Fruit fly (Drosophila melanogaster) whole organism, prepupa: ENCODE results near the gene Ubc87F.

Source experiments
- Blimp-1 ChIP-seq: fragments of 200-800 bp; sonication (Bioruptor generic); optimal IDR thresholded peaks from 3 replicates; lab custom pipeline; 2017; ENCODE audit warnings: missing biosample characterization, missing genetic modification characterization, mild to moderate bottlenecking, moderate library complexity, missing genetic modification reagents
- CG10669 ChIP-seq: fragments of 200-800 bp; sonication (Bioruptor generic); optimal IDR thresholded peaks from 3 replicates; lab custom pipeline; 2018; ENCODE audit warnings: missing biosample characterization, mild to moderate bottlenecking, missing genetic modification characterization, moderate library complexity
- CG11294 ChIP-seq: fragments of 200-800 bp; sonication (Bioruptor generic); IDR thresholded peaks from 2 replicates; pipeline ENCODE4 v1.3.6; 2022; ENCODE audit warnings: missing biosample characterization, missing genetic modification characterization
- CG11762 ChIP-seq: fragments of 200-800 bp; sonication (Bioruptor generic); optimal IDR thresholded peaks from 3 replicates; lab custom pipeline; 2016; ENCODE audit warnings: missing biosample characterization, missing genetic modification characterization; ENCODE audit not compliant: insufficient read depth
- CG15336 ChIP-seq: fragments of 200-800 bp; sonication (Bioruptor generic); IDR thresholded peaks from 2 replicates; pipeline ENCODE4 v1.3.6; 2022; ENCODE audit warnings: missing biosample characterization, missing genetic modification characterization
- CG1621 ChIP-seq: fragments of 200-800 bp; sonication (Bioruptor generic); optimal IDR thresholded peaks from 3 replicates; lab custom pipeline; 2018; ENCODE audit warnings: missing biosample characterization, mild to moderate bottlenecking, missing genetic modification characterization
- CG16779 ChIP-seq: fragments of 200-800 bp; sonication (Bioruptor generic); optimal IDR thresholded peaks from 3 replicates; lab custom pipeline; 2017; ENCODE audit warnings: missing biosample characterization, mild to moderate bottlenecking, missing genetic modification characterization
- CG3032 ChIP-seq: fragments of 200-800 bp; optimal IDR thresholded peaks from 2 replicates; lab custom pipeline; 2019; ENCODE audit warnings: missing biosample characterization, mild to moderate bottlenecking, missing genetic modification characterization, moderate library complexity
- CG31627 ChIP-seq: fragments of 200-800 bp; sonication (Bioruptor generic); optimal IDR thresholded peaks from 3 replicates; lab custom pipeline; 2016; ENCODE audit warnings: missing biosample characterization, missing genetic modification characterization
- CG34406 ChIP-seq: fragments of 200-800 bp; sonication (Bioruptor generic); optimal IDR thresholded peaks from 3 replicates; lab custom pipeline; 2016; ENCODE audit warnings: missing biosample characterization, missing genetic modification characterization
- CG3919 ChIP-seq: fragments of 200-800 bp; sonication (Bioruptor generic); optimal IDR thresholded peaks from 3 replicates; lab custom pipeline; 2016; ENCODE audit warnings: missing biosample characterization, missing genetic modification characterization
- CG4318 ChIP-seq: fragments of 200-800 bp; sonication (Bioruptor generic); optimal IDR thresholded peaks from 3 replicates; lab custom pipeline; 2017; ENCODE audit warnings: missing biosample characterization, mild to moderate bottlenecking, missing genetic modification characterization
- CG6163 ChIP-seq: fragments of 200-800 bp; sonication (Bioruptor generic); IDR thresholded peaks from 3 replicates; pipeline ENCODE4 v1.3.6; 2022; ENCODE audit warnings: missing biosample characterization, missing genetic modification characterization
- CG6276 ChIP-seq: fragments of 200-800 bp; sonication (Bioruptor generic); optimal IDR thresholded peaks from 2 replicates; lab custom pipeline; 2017; ENCODE audit warnings: missing biosample characterization, mild to moderate bottlenecking, missing genetic modification characterization
- CG6792 ChIP-seq: fragments of 200-800 bp; sonication (Bioruptor generic); optimal IDR thresholded peaks from 3 replicates; lab custom pipeline; 2016; ENCODE audit warnings: missing biosample characterization, missing genetic modification characterization
- CG6808 ChIP-seq: fragments of 200-800 bp; sonication (Bioruptor generic); optimal IDR thresholded peaks from 3 replicates; lab custom pipeline; 2017; ENCODE audit warnings: missing biosample characterization, missing genetic modification characterization, mild to moderate bottlenecking, moderate library complexity, missing genetic modification reagents
- CG6854 ChIP-seq: fragments of 200-800 bp; sonication (Bioruptor generic); optimal IDR thresholded peaks from 2 replicates; lab custom pipeline; 2017; ENCODE audit warnings: missing biosample characterization, mild to moderate bottlenecking, missing genetic modification characterization
- CG7368 ChIP-seq: fragments of 200-800 bp; sonication (Bioruptor generic); optimal IDR thresholded peaks from 3 replicates; lab custom pipeline; 2016; ENCODE audit warnings: missing biosample characterization, missing genetic modification characterization
- CG8119 ChIP-seq: fragments of 200-800 bp; sonication (Bioruptor generic); IDR thresholded peaks from 3 replicates; pipeline ENCODE4 v1.3.6; 2022; ENCODE audit warnings: missing biosample characterization, missing genetic modification characterization
- CG8319 ChIP-seq: fragments of 200-800 bp; sonication (Bioruptor generic); optimal IDR thresholded peaks from 3 replicates; lab custom pipeline; 2016; ENCODE audit warnings: missing biosample characterization, missing genetic modification characterization
- CG8632 ChIP-seq: fragments of 200-800 bp; sonication (Bioruptor generic); optimal IDR thresholded peaks from 3 replicates; lab custom pipeline; 2016; ENCODE audit warnings: missing biosample characterization, missing genetic modification characterization
- Eip78C ChIP-seq: fragments of 200-800 bp; sonication (Bioruptor generic); peaks from one replicate; lab custom pipeline; 2016; ENCODE audit warnings: missing biosample characterization, missing genetic modification characterization
- Eip93F ChIP-seq: fragments of 200-800 bp; sonication (Bioruptor generic); optimal IDR thresholded peaks from 2 replicates; lab custom pipeline; 2016; ENCODE audit warnings: missing biosample characterization, mild to moderate bottlenecking, missing genetic modification characterization
- Ets21C ChIP-seq: fragments of 200-800 bp; sonication (Bioruptor generic); optimal IDR thresholded peaks from 3 replicates; lab custom pipeline; 2016; ENCODE audit warnings: missing biosample characterization, missing genetic modification characterization
- Ets96B ChIP-seq: fragments of 200-800 bp; optimal IDR thresholded peaks from 2 replicates; lab custom pipeline; 2019; ENCODE audit warnings: missing biosample characterization, mild to moderate bottlenecking, missing genetic modification characterization, moderate library complexity
- Gug ChIP-seq: fragments of 200-800 bp; sonication (Bioruptor generic); IDR thresholded peaks from 2 replicates; pipeline ENCODE4 v1.3.6; 2022; ENCODE audit warnings: missing biosample characterization, missing genetic modification characterization
- Hr38 ChIP-seq: sonication (Bioruptor generic); optimal IDR thresholded peaks from 2 replicates; lab custom pipeline; 2016; ENCODE audit warnings: missing biosample characterization, missing genetic modification characterization
- Hr39 ChIP-seq: fragments of 200-800 bp; sonication (Bioruptor generic); optimal IDR thresholded peaks from 2 replicates; lab custom pipeline; 2016; ENCODE audit warnings: missing biosample characterization, missing genetic modification characterization
- Hr4 ChIP-seq: fragments of 200-800 bp; sonication (Bioruptor generic); optimal IDR thresholded peaks from 3 replicates; lab custom pipeline; 2016; ENCODE audit warnings: missing biosample characterization, missing genetic modification characterization
- Met ChIP-seq: fragments of 200-800 bp; sonication (Bioruptor generic); optimal IDR thresholded peaks from 3 replicates; lab custom pipeline; 2016; ENCODE audit warnings: missing biosample characterization, missing genetic modification characterization
- OdsH ChIP-seq: fragments of 200-800 bp; sonication (Bioruptor generic); optimal IDR thresholded peaks from 3 replicates; lab custom pipeline; 2016; ENCODE audit warnings: missing biosample characterization, missing genetic modification characterization
- Smox ChIP-seq: fragments of 200-800 bp; sonication (Bioruptor generic); optimal IDR thresholded peaks from 3 replicates; lab custom pipeline; 2016; ENCODE audit warnings: missing biosample characterization, missing genetic modification characterization
- Sox14 ChIP-seq: fragments of 200-800 bp; sonication (Bioruptor generic); optimal IDR thresholded peaks from 3 replicates; lab custom pipeline; 2016; ENCODE audit warnings: missing biosample characterization, missing genetic modification characterization
- Sox15 ChIP-seq: fragments of 200-800 bp; sonication (Bioruptor generic); optimal IDR thresholded peaks from 3 replicates; lab custom pipeline; 2016; ENCODE audit warnings: missing biosample characterization, missing genetic modification characterization
- achi ChIP-seq: fragments of 200-800 bp; sonication (Bioruptor generic); optimal IDR thresholded peaks from 3 replicates; lab custom pipeline; 2016; ENCODE audit warnings: missing biosample characterization, missing genetic modification characterization
- acj6 ChIP-seq: fragments of 200-800 bp; sonication (Bioruptor generic); optimal IDR thresholded peaks from 3 replicates; lab custom pipeline; 2016; ENCODE audit warnings: missing biosample characterization, missing genetic modification characterization
- dac ChIP-seq: fragments of 200-800 bp; sonication (Bioruptor generic); optimal IDR thresholded peaks from 2 replicates; lab custom pipeline; 2017; ENCODE audit warnings: missing biosample characterization, mild to moderate bottlenecking, missing genetic modification characterization
- dsx ChIP-seq: fragments of 200-800 bp; optimal IDR thresholded peaks from 3 replicates; lab custom pipeline; 2019; ENCODE audit warnings: missing biosample characterization, mild to moderate bottlenecking, missing genetic modification characterization, moderate library complexity; ENCODE audit not compliant: poor library complexity, severe bottlenecking
- eg ChIP-seq: fragments of 200-800 bp; sonication (Bioruptor generic); IDR thresholded peaks from 3 replicates; pipeline ENCODE4 v1.3.6; 2022; ENCODE audit warnings: missing biosample characterization, missing genetic modification characterization
- esn ChIP-seq: fragments of 200-800 bp; sonication (Bioruptor generic); optimal IDR thresholded peaks from 2 replicates; lab custom pipeline; 2016; ENCODE audit warnings: missing biosample characterization, mild to moderate bottlenecking, missing genetic modification characterization, moderate library complexity
- fkh ChIP-seq: fragments of 200-800 bp; sonication (Bioruptor generic); optimal IDR thresholded peaks from 3 replicates; lab custom pipeline; 2017; ENCODE audit warnings: missing biosample characterization, mild to moderate bottlenecking, missing genetic modification characterization, moderate library complexity
- lz ChIP-seq: fragments of 200-800 bp; sonication (Bioruptor generic); optimal IDR thresholded peaks from 3 replicates; lab custom pipeline; 2016; ENCODE audit warnings: missing biosample characterization, missing genetic modification characterization
- net ChIP-seq: fragments of 200-800 bp; sonication (Bioruptor generic); optimal IDR thresholded peaks from 3 replicates; lab custom pipeline; 2016; ENCODE audit warnings: missing biosample characterization, missing genetic modification characterization
- pdm3 ChIP-seq: fragments of 200-800 bp; sonication (Bioruptor generic); optimal IDR thresholded peaks from 3 replicates; lab custom pipeline; 2016; ENCODE audit warnings: missing biosample characterization, missing genetic modification characterization
- ss ChIP-seq, 2 experiments: fragments of 200-800 bp; sonication (Bioruptor generic); optimal IDR thresholded peaks; 2 replicates in 1 of 2; 3 replicates in 1 of 2; lab custom pipeline; 2017 to 2018; ENCODE audit warnings: mild to moderate bottlenecking in 2 of 2, missing biosample characterization in 2 of 2, missing genetic modification characterization in 2 of 2, moderate library complexity in 1 of 2
- svp ChIP-seq: fragments of 200-800 bp; sonication (Bioruptor generic); peaks from one replicate; lab custom pipeline; 2016; ENCODE audit warnings: missing biosample characterization, missing genetic modification characterization
- vri ChIP-seq: fragments of 200-800 bp; sonication (Bioruptor generic); optimal IDR thresholded peaks from 3 replicates; lab custom pipeline; 2016; ENCODE audit warnings: missing biosample characterization, mild to moderate bottlenecking, missing genetic modification characterization

Gene Ubc87F

DNA sequence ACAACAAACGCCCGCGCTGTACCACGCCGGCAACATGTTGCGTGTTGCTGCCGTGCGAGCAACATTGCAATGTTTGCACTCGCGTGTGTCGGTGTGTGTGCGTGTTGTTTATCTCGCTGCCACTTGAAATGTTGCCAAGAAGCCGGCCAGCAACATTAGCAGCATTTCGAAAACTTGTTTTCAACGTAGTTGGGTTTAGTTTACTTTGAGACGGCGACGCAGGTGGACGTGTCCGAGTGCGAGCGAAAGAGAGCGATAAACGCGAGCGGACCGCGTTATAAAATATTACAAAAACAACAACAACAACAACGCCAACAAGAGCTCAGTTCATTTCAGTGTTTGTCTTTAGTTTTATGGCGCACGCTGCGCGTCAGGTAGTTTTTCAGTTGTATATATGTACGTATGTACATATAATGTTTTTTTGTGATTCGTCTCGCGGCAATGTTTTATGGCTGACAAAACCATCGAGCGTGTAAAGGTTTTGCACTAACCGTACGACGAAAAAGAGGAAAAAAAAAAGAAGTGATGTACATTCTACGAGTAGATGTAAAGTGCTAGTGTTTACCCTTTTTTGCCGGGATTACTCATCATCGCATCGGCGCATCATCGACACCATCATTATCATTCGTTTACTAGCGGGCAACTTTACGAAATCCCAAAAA lies 2.8 kb downstream of the Ubc87F start, which contains the start of gene kmr (continued):
- TF ChIP-seq CG6163 (peak; percentile 57; the same call in 2 of the 3 replicates), CG6808 (peak; percentile 30), Hr39 (GFP tag; lab: Kevin White, UChicago) (no peak), Sox15 (GFP tag; lab: Kevin White, UChicago) (no peak), OdsH (GFP tag; lab: Kevin White, UChicago) (no peak), vri (GFP tag; lab: Kevin White, UChicago) (peak; percentile 33), Sox14 (GFP tag; lab: Kevin White, UChicago) (no peak), Hr38 (GFP tag; lab: Kevin White, UChicago) (no peak), acj6 (GFP tag; lab: Kevin White, UChicago) (peak; percentile 5), Hr4 (GFP tag; lab: Kevin White, UChicago) (no peak), CG31627 (GFP tag; lab: Kevin White, UChicago) (no peak), Eip93F (no peak), ss (GFP tag; optimal IDR thresholded peaks at IDR 0.05; lab: Kevin White, UChicago) (peak; percentile 33 to 47), CG16779 (no peak)

DNA sequence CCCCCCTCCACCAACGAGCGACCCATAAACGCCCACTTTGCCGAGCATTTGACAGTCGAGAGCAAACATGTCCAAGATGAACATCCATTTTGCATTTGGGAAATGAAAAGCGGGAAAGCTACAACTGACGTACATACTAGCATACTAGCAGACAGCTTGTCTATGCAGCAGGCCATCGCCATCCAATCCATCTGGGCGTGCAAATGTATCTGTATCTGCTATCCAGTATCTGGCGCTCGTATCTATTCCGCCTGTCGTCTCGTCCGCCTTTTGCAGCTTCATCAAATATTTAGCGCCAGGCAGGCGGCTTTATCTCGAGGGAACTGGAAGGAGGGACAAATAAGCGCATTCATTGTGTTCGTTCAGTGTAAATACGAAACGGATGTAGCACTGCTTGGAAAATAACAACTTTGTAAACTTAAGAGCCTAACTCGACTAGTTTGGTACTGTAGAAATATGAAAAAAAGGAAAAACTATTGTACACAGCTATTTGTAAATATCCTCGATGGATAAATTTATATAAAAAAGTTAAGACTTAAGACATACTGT lies 3.9 kb downstream of the Ubc87F start:
- TF ChIP-seq CG10669 (GFP tag; lab: Kevin White, UChicago), result peak; percentile 36
- no peak for TF ChIP-seq CG8319
- TF ChIP-seq Hr39 (GFP tag; lab: Kevin White, UChicago), result peak; percentile 18
- peak; percentile 1 for TF ChIP-seq CG3032 (tag; lab: Kevin White, UChicago)
- no peak for TF ChIP-seq achi
- no peak for TF ChIP-seq CG4318 (GFP tag; lab: Kevin White, UChicago)
- no peak for TF ChIP-seq dac (GFP tag; lab: Kevin White, UChicago)
- no peak for TF ChIP-seq CG34406
- TF ChIP-seq Sox14 (GFP tag; lab: Kevin White, UChicago), result no peak
- TF ChIP-seq Met (GFP tag; lab: Kevin White, UChicago), result peak; percentile 6
- TF ChIP-seq Eip78C (GFP tag; lab: Kevin White, UChicago), result peak; percentile 70
- TF ChIP-seq CG11762, result no peak
- TF ChIP-seq CG16779, result no peak
- no peak for TF ChIP-seq net (GFP tag; lab: Kevin White, UChicago)
- no peak for TF ChIP-seq Hr38 (GFP tag; lab: Kevin White, UChicago)
- TF ChIP-seq Hr4 (GFP tag; lab: Kevin White, UChicago), result no peak
- TF ChIP-seq CG3919 (GFP tag; lab: Kevin White, UChicago), result peak; percentile 43
- peak; percentile 15 for TF ChIP-seq CG6792 (GFP tag; lab: Kevin White, UChicago)
- TF ChIP-seq Ets96B (tag; lab: Kevin White, UChicago), result no peak
- TF ChIP-seq pdm3 (GFP tag; lab: Kevin White, UChicago), result no peak
- TF ChIP-seq ss (GFP tag; optimal IDR thresholded peaks at IDR 0.05; lab: Kevin White, UChicago), result no peak
- no peak for TF ChIP-seq OdsH (GFP tag; lab: Kevin White, UChicago)
- no peak for TF ChIP-seq Eip93F
- no peak for TF ChIP-seq CG6276 (GFP tag; lab: Kevin White, UChicago)
- TF ChIP-seq esn (GFP tag; lab: Kevin White, UChicago), result peak; percentile 21
- TF ChIP-seq CG15336 (GFP tag; lab: Robert Waterston, UW), result no peak
- TF ChIP-seq dsx, result peak; percentile 32
- TF ChIP-seq acj6 (GFP tag; lab: Kevin White, UChicago), result no peak
- peak; percentile 6 for TF ChIP-seq lz (GFP tag; lab: Kevin White, UChicago)
- peak; percentile 56 for TF ChIP-seq fkh (GFP tag; lab: Kevin White, UChicago)
- TF ChIP-seq CG6808, result peak; percentile 6
- peak; percentile 41 for TF ChIP-seq CG7368 (GFP tag; lab: Kevin White, UChicago)
- peak; percentile 23 for TF ChIP-seq CG1621 (tag; lab: Kevin White, UChicago)
- no peak for TF ChIP-seq CG6854
- TF ChIP-seq CG6163, result peak; percentile 56; the same call in 2 of the 3 replicates
- no peak for TF ChIP-seq CG8632 (GFP tag; lab: Kevin White, UChicago)
- peak; percentile 49; the same call in 1 of the 3 replicates for TF ChIP-seq eg (GFP tag; lab: Robert Waterston, UW)
- peak; percentile 52 for TF ChIP-seq Gug
- TF ChIP-seq Smox (GFP tag; lab: Kevin White, UChicago), result no peak
- no peak for TF ChIP-seq CG11294 (GFP tag; lab: Robert Waterston, UW)
- no peak for TF ChIP-seq Blimp-1
- TF ChIP-seq CG31627 (GFP tag; lab: Kevin White, UChicago), result no peak
- TF ChIP-seq Ets21C (GFP tag; lab: Kevin White, UChicago), result no peak
- TF ChIP-seq svp (GFP tag; lab: Kevin White, UChicago), result no peak
- TF ChIP-seq CG8119 (GFP tag; lab: Robert Waterston, UW), result no peak
